Fruit fly (Drosophila melanogaster) whole organism, prepupa: Measurements from ENCODE around the gene CG12523.

Experiments
- Blimp-1 ChIP-seq: fragments of 200-800 bp; sonication (Bioruptor generic); optimal IDR thresholded peaks from 3 replicates; lab custom pipeline; 2017; ENCODE audit warnings: missing biosample characterization, missing genetic modification characterization, mild to moderate bottlenecking, moderate library complexity, missing genetic modification reagents
- CG10669 ChIP-seq: fragments of 200-800 bp; sonication (Bioruptor generic); optimal IDR thresholded peaks from 3 replicates; lab custom pipeline; 2018; ENCODE audit warnings: missing biosample characterization, mild to moderate bottlenecking, missing genetic modification characterization, moderate library complexity
- CG11294 ChIP-seq: fragments of 200-800 bp; sonication (Bioruptor generic); IDR thresholded peaks from 2 replicates; pipeline ENCODE4 v1.3.6; 2022; ENCODE audit warnings: missing biosample characterization, missing genetic modification characterization
- CG11762 ChIP-seq: fragments of 200-800 bp; sonication (Bioruptor generic); optimal IDR thresholded peaks from 3 replicates; lab custom pipeline; 2016; ENCODE audit warnings: missing biosample characterization, missing genetic modification characterization; ENCODE audit not compliant: insufficient read depth
- CG11902 ChIP-seq: fragments of 200-800 bp; sonication (Bioruptor generic); optimal IDR thresholded peaks from 3 replicates; lab custom pipeline; 2016; ENCODE audit warnings: missing biosample characterization, missing genetic modification characterization
- CG15336 ChIP-seq: fragments of 200-800 bp; sonication (Bioruptor generic); IDR thresholded peaks from 2 replicates; pipeline ENCODE4 v1.3.6; 2022; ENCODE audit warnings: missing biosample characterization, missing genetic modification characterization
- CG1621 ChIP-seq: fragments of 200-800 bp; sonication (Bioruptor generic); optimal IDR thresholded peaks from 3 replicates; lab custom pipeline; 2018; ENCODE audit warnings: missing biosample characterization, mild to moderate bottlenecking, missing genetic modification characterization
- CG16779 ChIP-seq: fragments of 200-800 bp; sonication (Bioruptor generic); optimal IDR thresholded peaks from 3 replicates; lab custom pipeline; 2017; ENCODE audit warnings: missing biosample characterization, mild to moderate bottlenecking, missing genetic modification characterization
- CG3032 ChIP-seq: fragments of 200-800 bp; optimal IDR thresholded peaks from 2 replicates; lab custom pipeline; 2019; ENCODE audit warnings: missing biosample characterization, mild to moderate bottlenecking, missing genetic modification characterization, moderate library complexity
- CG31627 ChIP-seq: fragments of 200-800 bp; sonication (Bioruptor generic); optimal IDR thresholded peaks from 3 replicates; lab custom pipeline; 2016; ENCODE audit warnings: missing biosample characterization, missing genetic modification characterization
- CG34406 ChIP-seq: fragments of 200-800 bp; sonication (Bioruptor generic); optimal IDR thresholded peaks from 3 replicates; lab custom pipeline; 2016; ENCODE audit warnings: missing biosample characterization, missing genetic modification characterization
- CG3919 ChIP-seq: fragments of 200-800 bp; sonication (Bioruptor generic); optimal IDR thresholded peaks from 3 replicates; lab custom pipeline; 2016; ENCODE audit warnings: missing biosample characterization, missing genetic modification characterization
- CG4318 ChIP-seq: fragments of 200-800 bp; sonication (Bioruptor generic); optimal IDR thresholded peaks from 3 replicates; lab custom pipeline; 2017; ENCODE audit warnings: missing biosample characterization, mild to moderate bottlenecking, missing genetic modification characterization
- CG6163 ChIP-seq: fragments of 200-800 bp; sonication (Bioruptor generic); IDR thresholded peaks from 3 replicates; pipeline ENCODE4 v1.3.6; 2022; ENCODE audit warnings: missing biosample characterization, missing genetic modification characterization
- CG6792 ChIP-seq: fragments of 200-800 bp; sonication (Bioruptor generic); optimal IDR thresholded peaks from 3 replicates; lab custom pipeline; 2016; ENCODE audit warnings: missing biosample characterization, missing genetic modification characterization
- CG6808 ChIP-seq: fragments of 200-800 bp; sonication (Bioruptor generic); optimal IDR thresholded peaks from 3 replicates; lab custom pipeline; 2017; ENCODE audit warnings: missing biosample characterization, missing genetic modification characterization, mild to moderate bottlenecking, moderate library complexity, missing genetic modification reagents
- CG6854 ChIP-seq: fragments of 200-800 bp; sonication (Bioruptor generic); optimal IDR thresholded peaks from 2 replicates; lab custom pipeline; 2017; ENCODE audit warnings: missing biosample characterization, mild to moderate bottlenecking, missing genetic modification characterization
- CG8119 ChIP-seq: fragments of 200-800 bp; sonication (Bioruptor generic); IDR thresholded peaks from 3 replicates; pipeline ENCODE4 v1.3.6; 2022; ENCODE audit warnings: missing biosample characterization, missing genetic modification characterization
- CG8319 ChIP-seq: fragments of 200-800 bp; sonication (Bioruptor generic); optimal IDR thresholded peaks from 3 replicates; lab custom pipeline; 2016; ENCODE audit warnings: missing biosample characterization, missing genetic modification characterization
- CG8632 ChIP-seq: fragments of 200-800 bp; sonication (Bioruptor generic); optimal IDR thresholded peaks from 3 replicates; lab custom pipeline; 2016; ENCODE audit warnings: missing biosample characterization, missing genetic modification characterization
- CG9139 ChIP-seq: fragments of 200-800 bp; sonication (Bioruptor generic); optimal IDR thresholded peaks from 3 replicates; lab custom pipeline; 2017; ENCODE audit warnings: missing biosample characterization, mild to moderate bottlenecking, missing genetic modification characterization
- Eip75B ChIP-seq: fragments of 200-800 bp; sonication (Bioruptor generic); optimal IDR thresholded peaks from 3 replicates; lab custom pipeline; 2016; ENCODE audit warnings: missing biosample characterization, missing genetic modification characterization
- Eip78C ChIP-seq: fragments of 200-800 bp; sonication (Bioruptor generic); peaks from one replicate; lab custom pipeline; 2016; ENCODE audit warnings: missing biosample characterization, missing genetic modification characterization
- Eip93F ChIP-seq: fragments of 200-800 bp; sonication (Bioruptor generic); optimal IDR thresholded peaks from 2 replicates; lab custom pipeline; 2016; ENCODE audit warnings: missing biosample characterization, mild to moderate bottlenecking, missing genetic modification characterization
- Ets21C ChIP-seq: fragments of 200-800 bp; sonication (Bioruptor generic); optimal IDR thresholded peaks from 3 replicates; lab custom pipeline; 2016; ENCODE audit warnings: missing biosample characterization, missing genetic modification characterization
- Ets96B ChIP-seq: fragments of 200-800 bp; optimal IDR thresholded peaks from 2 replicates; lab custom pipeline; 2019; ENCODE audit warnings: missing biosample characterization, mild to moderate bottlenecking, missing genetic modification characterization, moderate library complexity
- Hr38 ChIP-seq: sonication (Bioruptor generic); optimal IDR thresholded peaks from 2 replicates; lab custom pipeline; 2016; ENCODE audit warnings: missing biosample characterization, missing genetic modification characterization
- Hr39 ChIP-seq: fragments of 200-800 bp; sonication (Bioruptor generic); optimal IDR thresholded peaks from 2 replicates; lab custom pipeline; 2016; ENCODE audit warnings: missing biosample characterization, missing genetic modification characterization
- Lpt ChIP-seq: fragments of 200-800 bp; sonication (Bioruptor generic); optimal IDR thresholded peaks from 3 replicates; lab custom pipeline; 2016; ENCODE audit warnings: missing biosample characterization, missing genetic modification characterization
- OdsH ChIP-seq: fragments of 200-800 bp; sonication (Bioruptor generic); optimal IDR thresholded peaks from 3 replicates; lab custom pipeline; 2016; ENCODE audit warnings: missing biosample characterization, missing genetic modification characterization
- Smox ChIP-seq: fragments of 200-800 bp; sonication (Bioruptor generic); optimal IDR thresholded peaks from 3 replicates; lab custom pipeline; 2016; ENCODE audit warnings: missing biosample characterization, missing genetic modification characterization
- Sox102F ChIP-seq: fragments of 200-800 bp; sonication (Bioruptor generic); optimal IDR thresholded peaks from 2 replicates; lab custom pipeline; 2016; ENCODE audit warnings: missing biosample characterization, mild to moderate bottlenecking, missing genetic modification characterization
- Sox14 ChIP-seq: fragments of 200-800 bp; sonication (Bioruptor generic); optimal IDR thresholded peaks from 3 replicates; lab custom pipeline; 2016; ENCODE audit warnings: missing biosample characterization, missing genetic modification characterization
- Sox15 ChIP-seq: fragments of 200-800 bp; sonication (Bioruptor generic); optimal IDR thresholded peaks from 3 replicates; lab custom pipeline; 2016; ENCODE audit warnings: missing biosample characterization, missing genetic modification characterization
- cyc ChIP-seq: fragments of 200-800 bp; sonication (Bioruptor generic); optimal IDR thresholded peaks from 3 replicates; lab custom pipeline; 2016; ENCODE audit warnings: missing biosample characterization, missing genetic modification characterization
- dac ChIP-seq: fragments of 200-800 bp; sonication (Bioruptor generic); optimal IDR thresholded peaks from 2 replicates; lab custom pipeline; 2017; ENCODE audit warnings: missing biosample characterization, mild to moderate bottlenecking, missing genetic modification characterization
- dsx ChIP-seq: fragments of 200-800 bp; optimal IDR thresholded peaks from 3 replicates; lab custom pipeline; 2019; ENCODE audit warnings: missing biosample characterization, mild to moderate bottlenecking, missing genetic modification characterization, moderate library complexity; ENCODE audit not compliant: poor library complexity, severe bottlenecking
- esn ChIP-seq: fragments of 200-800 bp; sonication (Bioruptor generic); optimal IDR thresholded peaks from 2 replicates; lab custom pipeline; 2016; ENCODE audit warnings: missing biosample characterization, mild to moderate bottlenecking, missing genetic modification characterization, moderate library complexity
- fd59A ChIP-seq: fragments of 200-800 bp; sonication (Bioruptor generic); optimal IDR thresholded peaks from 2 replicates; lab custom pipeline; 2017; ENCODE audit warnings: missing biosample characterization, mild to moderate bottlenecking, missing genetic modification characterization, missing genetic modification reagents
- fd85E ChIP-seq: fragments of 200-800 bp; sonication (Bioruptor generic); optimal IDR thresholded peaks from 3 replicates; lab custom pipeline; 2016; ENCODE audit warnings: missing biosample characterization, missing genetic modification characterization
- fkh ChIP-seq: fragments of 200-800 bp; sonication (Bioruptor generic); optimal IDR thresholded peaks from 3 replicates; lab custom pipeline; 2017; ENCODE audit warnings: missing biosample characterization, mild to moderate bottlenecking, missing genetic modification characterization, moderate library complexity
- net ChIP-seq: fragments of 200-800 bp; sonication (Bioruptor generic); optimal IDR thresholded peaks from 3 replicates; lab custom pipeline; 2016; ENCODE audit warnings: missing biosample characterization, missing genetic modification characterization
- pdm3 ChIP-seq: fragments of 200-800 bp; sonication (Bioruptor generic); optimal IDR thresholded peaks from 3 replicates; lab custom pipeline; 2016; ENCODE audit warnings: missing biosample characterization, missing genetic modification characterization
- spab ChIP-seq: fragments of 200-800 bp; sonication (Bioruptor generic); optimal IDR thresholded peaks from 2 replicates; lab custom pipeline; 2017; ENCODE audit warnings: missing biosample characterization, mild to moderate bottlenecking, missing genetic modification characterization, missing genetic modification reagents
- ss ChIP-seq, 2 experiments: fragments of 200-800 bp; sonication (Bioruptor generic); optimal IDR thresholded peaks; 2 replicates in 1 of 2; 3 replicates in 1 of 2; lab custom pipeline; 2017 to 2018; ENCODE audit warnings: mild to moderate bottlenecking in 2 of 2, missing biosample characterization in 2 of 2, missing genetic modification characterization in 2 of 2, moderate library complexity in 1 of 2
- svp ChIP-seq: fragments of 200-800 bp; sonication (Bioruptor generic); peaks from one replicate; lab custom pipeline; 2016; ENCODE audit warnings: missing biosample characterization, missing genetic modification characterization
- topi ChIP-seq: fragments of 200-800 bp; sonication (Bioruptor generic); optimal IDR thresholded peaks from 3 replicates; lab custom pipeline; 2016; ENCODE audit warnings: missing biosample characterization, missing genetic modification characterization
- vri ChIP-seq: fragments of 200-800 bp; sonication (Bioruptor generic); optimal IDR thresholded peaks from 3 replicates; lab custom pipeline; 2016; ENCODE audit warnings: missing biosample characterization, mild to moderate bottlenecking, missing genetic modification characterization

The CG12523 gene

dm6 chr3L:10752588-10753057, 48.4 kb upstream of the CG12523 start (continued):
- TF ChIP-seq topi (GFP tag; lab: Kevin White, UChicago) (peak; percentile 72), cyc (GFP tag; lab: Kevin White, UChicago) (peak; percentile 73), Eip75B (GFP tag; lab: Kevin White, UChicago) (peak; percentile 61), fkh (GFP tag; lab: Kevin White, UChicago) (peak; percentile 88), ss (GFP tag; optimal IDR thresholded peaks at IDR 0.05; lab: Kevin White, UChicago) (peak; percentile 76 to 81), dac (GFP tag; lab: Kevin White, UChicago) (peak; percentile 78), CG8319 (GFP tag; lab: Kevin White, UChicago) (peak; percentile 64), vri (GFP tag; lab: Kevin White, UChicago) (peak; percentile 50), CG10669 (GFP tag; lab: Kevin White, UChicago) (peak; percentile 79), svp (peak; percentile 89), CG6792 (GFP tag; lab: Kevin White, UChicago) (peak; percentile 85), Eip78C (GFP tag; lab: Kevin White, UChicago) (peak; percentile 97), CG6163 (GFP tag; lab: Robert Waterston, UW) (peak; percentile 89), dsx (peak; percentile 83), Ets21C (GFP tag; lab: Kevin White, UChicago) (peak; percentile 52), CG3919 (peak; percentile 89), spab (peak; percentile 83), CG8632 (GFP tag; lab: Kevin White, UChicago) (peak; percentile 83), Eip93F (no peak), CG4318 (GFP tag; lab: Kevin White, UChicago) (peak; percentile 91), CG3032 (tag; lab: Kevin White, UChicago) (peak; percentile 88), Hr39 (GFP tag; lab: Kevin White, UChicago) (peak; percentile 60)
- TF ChIP-seq, all 60 proteins: peak for 58

DNA sequence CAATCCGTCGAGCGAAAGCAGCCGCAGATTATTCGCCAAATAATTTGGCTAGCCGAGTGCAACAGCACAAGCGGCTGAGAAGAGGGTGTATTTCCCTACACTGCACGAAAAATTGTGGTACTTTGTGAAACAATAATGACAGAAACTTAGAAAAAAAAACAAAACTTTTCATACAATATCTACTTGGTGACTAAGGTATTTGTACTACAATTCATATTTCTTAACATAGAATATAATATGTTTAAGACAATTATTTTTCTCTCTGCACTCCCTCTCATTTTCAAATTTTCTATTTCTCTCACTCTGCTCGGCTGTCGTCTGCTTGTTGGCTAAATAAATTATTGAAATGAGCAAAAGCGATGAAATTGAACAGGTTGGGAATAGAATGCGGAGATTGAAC, 44.9 kb upstream of the CG12523 start:
- TF ChIP-seq Sox14 (GFP tag; lab: Kevin White, UChicago) (peak; percentile 35), CG8119 (GFP tag; lab: Robert Waterston, UW) (peak; percentile 81), OdsH (peak; percentile 50), Hr39 (GFP tag; lab: Kevin White, UChicago) (no peak), CG11762 (GFP tag; lab: Kevin White, UChicago) (no peak), Eip75B (GFP tag; lab: Kevin White, UChicago) (no peak), Hr38 (GFP tag; lab: Kevin White, UChicago) (no peak), CG34406 (no peak), Eip78C (GFP tag; lab: Kevin White, UChicago) (peak; percentile 62), ss (GFP tag; optimal IDR thresholded peaks at IDR 0.05; lab: Kevin White, UChicago) (no peak), Blimp-1 (GFP tag; lab: Kevin White, UChicago) (no peak), svp (peak; percentile 20), Sox15 (GFP tag; lab: Kevin White, UChicago) (no peak), CG3919 (peak; percentile 55), CG9139 (GFP tag; lab: Kevin White, UChicago) (no peak), CG6808 (peak; percentile 41), pdm3 (peak; percentile 27), Eip93F (no peak), fd59A (no peak), vri (GFP tag; lab: Kevin White, UChicago) (no peak), esn (GFP tag; lab: Kevin White, UChicago) (no peak), CG31627 (GFP tag; lab: Kevin White, UChicago) (no peak), fkh (GFP tag; lab: Kevin White, UChicago) (no peak), CG16779 (tag; lab: Kevin White, UChicago) (no peak), CG11294 (GFP tag; lab: Robert Waterston, UW) (peak; percentile 77), fd85E (GFP tag; lab: Kevin White, UChicago) (no peak), CG15336 (peak; percentile 89), dsx (no peak), CG6163 (GFP tag; lab: Robert Waterston, UW) (peak; percentile 80), CG6854 (GFP tag; lab: Kevin White, UChicago) (no peak), net (GFP tag; lab: Kevin White, UChicago) (peak; percentile 43), Smox (no peak), CG4318 (GFP tag; lab: Kevin White, UChicago) (peak; percentile 33), Ets96B (tag; lab: Kevin White, UChicago) (no peak), Sox102F (GFP tag; lab: Kevin White, UChicago) (no peak), CG11902 (GFP tag; lab: Kevin White, UChicago) (no peak), topi (GFP tag; lab: Kevin White, UChicago) (peak; percentile 2), CG1621 (tag; lab: Kevin White, UChicago) (no peak), Lpt (GFP tag; lab: Kevin White, UChicago) (no peak), CG6792 (GFP tag; lab: Kevin White, UChicago) (no peak)
